Worm (Caenorhabditis elegans): ENCODE data around the gene M110.3.

Gene M110.3

DNA sequence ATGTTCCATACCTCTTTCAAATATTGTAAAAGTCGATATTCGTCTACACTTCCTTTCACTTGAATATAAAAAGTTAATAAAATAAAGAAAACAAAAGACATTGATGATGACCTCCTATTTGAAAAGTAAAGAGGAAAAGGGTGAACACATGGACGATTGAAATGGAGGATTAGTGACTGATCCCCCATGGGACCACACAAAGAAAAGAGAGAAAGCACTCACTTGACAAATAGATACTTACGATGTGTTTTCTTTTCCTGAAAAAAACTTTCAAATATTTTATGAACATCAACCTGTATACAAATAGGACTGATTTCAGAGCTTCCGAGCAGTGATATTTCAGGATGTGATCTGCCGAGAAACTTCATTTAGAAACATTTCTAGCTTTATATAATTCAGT is 39.3 kb downstream of the M110.3 start, which contains the start of gene acr-14:
TSS of gene acr-14 (minus strand) at position 101 of the 400 bp plus-strand sequence.
- TF ChIP-seq nhr-21 (tag; optimal IDR thresholded peaks at IDR 0.05) (no peak), C34F6.9 (tag; optimal IDR thresholded peaks at IDR 0.05) (no peak), mab-5 (tag; optimal IDR thresholded peaks at IDR 0.05) (no peak), ceh-82 (tag; optimal IDR thresholded peaks at IDR 0.05) (no peak), sma-3 (GFP tag; optimal IDR thresholded peaks at IDR 0.05) (no peak), aly-2 (tag; optimal IDR thresholded peaks at IDR 0.05) (no peak), F13H6.1 (tag; optimal IDR thresholded peaks at IDR 0.05) (no peak), nhr-11 (tag; optimal IDR thresholded peaks at IDR 0.05) (no peak), Y55F3AM.14 (GFP tag; optimal IDR thresholded peaks at IDR 0.05) (no peak), ceh-16 (tag; optimal IDR thresholded peaks at IDR 0.05) (no peak), sem-4 (tag; optimal IDR thresholded peaks at IDR 0.05) (no peak), egl-27 (tag; optimal IDR thresholded peaks at IDR 0.05) (no peak), nhr-129 (tag; optimal IDR thresholded peaks at IDR 0.05) (no peak), ztf-11 (tag; optimal IDR thresholded peaks at IDR 0.05) (no peak), R02D3.7 (tag; optimal IDR thresholded peaks at IDR 0.05) (no peak)

DNA sequence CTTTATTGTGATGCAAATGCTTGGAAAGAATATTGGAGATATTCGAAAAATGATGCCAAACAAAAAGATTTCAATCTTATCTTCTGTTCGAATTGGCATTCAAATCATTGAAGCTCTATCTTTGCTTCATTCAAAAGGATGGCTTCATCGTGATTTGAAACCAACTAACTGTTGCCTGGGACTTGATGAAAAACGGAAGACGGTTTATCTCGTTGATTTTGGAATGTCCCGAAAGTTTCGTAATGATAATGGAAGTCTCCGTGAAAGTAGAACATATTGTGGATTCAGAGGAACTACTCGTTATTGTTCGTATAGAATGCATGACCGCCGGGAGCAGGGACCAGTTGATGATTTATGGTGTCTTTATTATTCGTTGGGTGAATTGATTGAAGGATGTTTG is 42.3 kb downstream of the M110.3 start:
- no peak for TF ChIP-seq snpc-4 (tag; optimal IDR thresholded peaks at IDR 0.05)
- no peak for TF ChIP-seq zag-1 (tag; optimal IDR thresholded peaks at IDR 0.05)
- no peak for TF ChIP-seq nhr-23 (tag; optimal IDR thresholded peaks at IDR 0.05)
- TF ChIP-seq lin-39 (tag; optimal IDR thresholded peaks at IDR 0.05) = no peak
- no peak for TF ChIP-seq unc-39 (tag; optimal IDR thresholded peaks at IDR 0.05)
- TF ChIP-seq lin-11 (tag; optimal IDR thresholded peaks at IDR 0.05) = no peak
- TF ChIP-seq ztf-4 (tag; optimal IDR thresholded peaks at IDR 0.05) = no peak
- no peak for TF ChIP-seq ztf-11 (tag; optimal IDR thresholded peaks at IDR 0.05)
- no peak for TF ChIP-seq ZK546.5 (tag; optimal IDR thresholded peaks at IDR 0.05)
- TF ChIP-seq lin-13 (GFP tag; optimal IDR thresholded peaks at IDR 0.05) = no peak
- TF ChIP-seq R02D3.7 (tag; optimal IDR thresholded peaks at IDR 0.05) = no peak
- no peak for TF ChIP-seq lsy-2 (tag; optimal IDR thresholded peaks at IDR 0.05)
- TF ChIP-seq aly-2 (tag; optimal IDR thresholded peaks at IDR 0.05) = no peak
- no peak for TF ChIP-seq sma-3 (GFP tag; optimal IDR thresholded peaks at IDR 0.05)
- TF ChIP-seq C34F6.9 (tag; optimal IDR thresholded peaks at IDR 0.05) = no peak
- no peak for TF ChIP-seq nhr-25 (tag; optimal IDR thresholded peaks at IDR 0.05)

ce11 chrII:8173449-8173848 is 43.0 kb downstream of the M110.3 start, which contains the start of the genes decr-1.3 and T05C12.1:
Gene decr-1.3 (minus strand): TSS chrII:8173549.
Gene T05C12.1 (plus strand): TSS chrII:8173680.
- TF ChIP-seq ztf-11 (tag; optimal IDR thresholded peaks at IDR 0.05) = no peak
- no peak for TF ChIP-seq mbf-1 (tag; optimal IDR thresholded peaks at IDR 0.05)
- no peak for TF ChIP-seq Y55F3AM.14 (GFP tag; optimal IDR thresholded peaks at IDR 0.05)
- no peak for TF ChIP-seq nhr-129 (tag; optimal IDR thresholded peaks at IDR 0.05)
- TF ChIP-seq nhr-6 (tag; optimal IDR thresholded peaks at IDR 0.05) = no peak
- TF ChIP-seq unc-55 (GFP tag; optimal IDR thresholded peaks at IDR 0.05) = no peak
- no peak for TF ChIP-seq nhr-23 (tag; optimal IDR thresholded peaks at IDR 0.05)
- no peak for TF ChIP-seq fos-1 (tag; optimal IDR thresholded peaks at IDR 0.05)

DNA sequence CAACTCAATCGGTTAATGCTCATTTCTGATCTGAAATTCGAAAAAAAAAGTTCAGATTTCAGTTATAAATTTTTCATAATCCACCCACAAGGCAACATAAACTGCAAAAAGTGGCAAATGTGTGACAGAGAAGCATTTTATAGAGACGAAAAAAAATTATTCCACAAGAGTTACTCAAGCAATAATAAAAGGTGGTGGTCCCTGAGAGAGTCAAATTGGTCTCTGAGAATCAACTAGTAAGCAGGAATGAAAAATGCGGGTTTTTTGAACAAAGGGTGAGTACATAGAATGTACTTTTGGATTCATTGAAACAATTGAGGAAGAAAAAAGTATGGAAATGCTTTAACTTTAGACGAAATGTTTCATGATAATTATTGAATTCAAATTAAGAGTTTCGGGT is 46.0 kb downstream of the M110.3 start, which contains the start of gene T05C12.11:
TSS of gene T05C12.11 (minus strand) at position 101 of the 400 bp plus-strand sequence.
- no peak for TF ChIP-seq F13H6.1 (tag; optimal IDR thresholded peaks at IDR 0.05)
- TF ChIP-seq ztf-1 (GFP tag; conservative IDR thresholded peaks at IDR 0.05) = no peak
- no peak for TF ChIP-seq C34F6.9 (tag; optimal IDR thresholded peaks at IDR 0.05)
- no peak for TF ChIP-seq nhr-25 (tag; optimal IDR thresholded peaks at IDR 0.05)
- no peak for TF ChIP-seq Y55F3AM.14 (GFP tag; optimal IDR thresholded peaks at IDR 0.05)
- no peak for TF ChIP-seq sma-3 (GFP tag; optimal IDR thresholded peaks at IDR 0.05)
- no peak for TF ChIP-seq ztf-4 (tag; optimal IDR thresholded peaks at IDR 0.05)
- TF ChIP-seq ZK546.5 (tag; optimal IDR thresholded peaks at IDR 0.05) = no peak
- TF ChIP-seq ama-1 (optimal IDR thresholded peaks at IDR 0.05) = no peak
- no peak for TF ChIP-seq mab-5 (tag; optimal IDR thresholded peaks at IDR 0.05)
- no peak for TF ChIP-seq elt-1 (tag; optimal IDR thresholded peaks at IDR 0.05)
- TF ChIP-seq lin-39 (tag; optimal IDR thresholded peaks at IDR 0.05) = no peak
- TF ChIP-seq gmeb-1 (tag; optimal IDR thresholded peaks at IDR 0.05) = no peak
- TF ChIP-seq nhr-10 (tag; optimal IDR thresholded peaks at IDR 0.05) = no peak
- no peak for TF ChIP-seq ceh-82 (tag; optimal IDR thresholded peaks at IDR 0.05)
- no peak for TF ChIP-seq aly-2 (tag; optimal IDR thresholded peaks at IDR 0.05)
- TF ChIP-seq nhr-77 (tag; optimal IDR thresholded peaks at IDR 0.05) = no peak
- no peak for TF ChIP-seq lsy-2 (tag; optimal IDR thresholded peaks at IDR 0.05)
- no peak for TF ChIP-seq peb-1 (tag; optimal IDR thresholded peaks at IDR 0.05)
- TF ChIP-seq mbf-1 (tag; optimal IDR thresholded peaks at IDR 0.05) = no peak
